Fruit fly (Drosophila melanogaster) whole organism, embryonic: ENCODE measurements around the gene CG7889.

Experiments
- Aef1 ChIP-seq: fragments of 200-800 bp; sonication (Bioruptor generic); IDR thresholded peaks from 3 replicates; pipeline ENCODE4 v1.3.6; 2022; ENCODE audit warnings: missing biosample characterization, missing genetic modification characterization
- BEAF-32 ChIP-seq: fragments of 200-800 bp; sonication (Bioruptor generic); optimal IDR thresholded peaks from 3 replicates; lab custom pipeline; 2017; ENCODE audit warnings: missing biosample characterization, missing genetic modification characterization, mild to moderate bottlenecking, moderate library complexity, missing genetic modification reagents
- BtbVII ChIP-seq: fragments of 200-800 bp; sonication (Bioruptor generic); optimal IDR thresholded peaks from 3 replicates; lab custom pipeline; 2017; ENCODE audit warnings: missing biosample characterization, mild to moderate bottlenecking, missing genetic modification characterization
- CG10366 ChIP-seq: fragments of 200-800 bp; sonication (Bioruptor generic); IDR thresholded peaks from 2 replicates; pipeline ENCODE4 v1.3.6; 2022; ENCODE audit warnings: missing biosample characterization, missing genetic modification characterization
- CG11456 ChIP-seq: fragments of 200-800 bp; sonication (Bioruptor generic); IDR thresholded peaks from 3 replicates; pipeline ENCODE4 v1.3.6; 2022; ENCODE audit warnings: missing biosample characterization, missing genetic modification characterization
- CG11504 ChIP-seq: fragments of 200-800 bp; sonication (Bioruptor generic); optimal IDR thresholded peaks from 3 replicates; lab custom pipeline; 2019; ENCODE audit warnings: missing biosample characterization, mild to moderate bottlenecking, missing genetic modification characterization, moderate library complexity
- CG14014 ChIP-seq: fragments of 200-800 bp; sonication (Bioruptor generic); IDR thresholded peaks from 2 replicates; pipeline ENCODE4 v1.3.6; 2022; ENCODE audit warnings: missing biosample characterization, missing genetic modification characterization
- CG15514 ChIP-seq: fragments of 200-800 bp; sonication (Bioruptor generic); optimal IDR thresholded peaks from 3 replicates; lab custom pipeline; 2017; ENCODE audit warnings: missing biosample characterization, missing genetic modification characterization, mild to moderate bottlenecking, moderate library complexity, missing genetic modification reagents
- CG17186 ChIP-seq: fragments of 200-800 bp; sonication (Bioruptor generic); optimal IDR thresholded peaks from 3 replicates; lab custom pipeline; 2017; ENCODE audit warnings: missing biosample characterization, missing genetic modification reagents, missing genetic modification characterization
- CG18476 ChIP-seq: fragments of 200-800 bp; sonication (Bioruptor generic); optimal IDR thresholded peaks from 2 replicates; lab custom pipeline; 2016; ENCODE audit warnings: missing biosample characterization, mild to moderate bottlenecking, missing genetic modification characterization
- CG18599 ChIP-seq: fragments of 200-800 bp; sonication (Bioruptor generic); optimal IDR thresholded peaks from 3 replicates; lab custom pipeline; 2017; ENCODE audit warnings: missing biosample characterization, missing genetic modification characterization, mild to moderate bottlenecking, moderate library complexity, missing genetic modification reagents
- CG2199 ChIP-seq: fragments of 200-800 bp; sonication (Bioruptor generic); IDR thresholded peaks from 3 replicates; pipeline ENCODE4 v1.3.6; 2022; ENCODE audit warnings: missing biosample characterization, missing genetic modification characterization
- CG2202 ChIP-seq: fragments of 200-800 bp; sonication (Bioruptor generic); optimal IDR thresholded peaks from 2 replicates; lab custom pipeline; 2018; ENCODE audit warnings: missing biosample characterization, mild to moderate bottlenecking, missing genetic modification characterization
- CG31388 ChIP-seq: fragments of 200-800 bp; sonication (Bioruptor generic); optimal IDR thresholded peaks from 2 replicates; lab custom pipeline; 2016; ENCODE audit warnings: missing biosample characterization, missing genetic modification characterization
- CG34224 ChIP-seq: fragments of 200-800 bp; sonication (Bioruptor generic); IDR thresholded peaks from 3 replicates; pipeline ENCODE4 v1.3.6; 2022; ENCODE audit warnings: missing biosample characterization, missing genetic modification characterization; ENCODE audit not compliant: partially characterized antibody
- CG34376 ChIP-seq: fragments of 200-800 bp; sonication (Bioruptor generic); optimal IDR thresholded peaks from 2 replicates; lab custom pipeline; 2018; ENCODE audit warnings: missing biosample characterization, mild to moderate bottlenecking, missing genetic modification characterization
- CG3726 ChIP-seq: fragments of 200-800 bp; sonication (Bioruptor generic); IDR thresholded peaks from 3 replicates; pipeline ENCODE4, ENCODE4 v1.3.6; 2022; ENCODE audit warnings: missing biosample characterization, missing genetic modification characterization
- CG3838 ChIP-seq: fragments of 200-800 bp; sonication (Bioruptor generic); optimal IDR thresholded peaks from 3 replicates; lab custom pipeline; 2016; ENCODE audit warnings: missing biosample characterization, missing genetic modification characterization
- CG4328 ChIP-seq: fragments of 200-800 bp; sonication (Bioruptor generic); optimal IDR thresholded peaks from 3 replicates; lab custom pipeline; 2017; ENCODE audit warnings: missing biosample characterization, missing genetic modification reagents, missing genetic modification characterization
- CG4404 ChIP-seq: fragments of 200-800 bp; sonication (Bioruptor generic); IDR thresholded peaks from 2 replicates; pipeline ENCODE4 v1.3.6; 2022; ENCODE audit warnings: missing biosample characterization, missing genetic modification characterization
- CG6654 ChIP-seq: fragments of 200-800 bp; sonication (Bioruptor generic); optimal IDR thresholded peaks from 2 replicates; lab custom pipeline; 2017; ENCODE audit warnings: missing biosample characterization, mild to moderate bottlenecking, missing genetic modification characterization
- CG8281 ChIP-seq: fragments of 200-800 bp; sonication (Bioruptor generic); optimal IDR thresholded peaks from 2 replicates; lab custom pipeline; 2018; ENCODE audit warnings: missing biosample characterization, mild to moderate bottlenecking, missing genetic modification characterization, moderate library complexity
- Dfd ChIP-seq, 2 experiments: fragments of >200 bp; optimal IDR thresholded peaks; 2 replicates each; lab custom pipeline; 2017; ENCODE audit warnings: missing biosample characterization in 2 of 2, missing genetic modification characterization in 2 of 2
- GATAe ChIP-seq: fragments of 200-800 bp; sonication (Bioruptor generic); conservative IDR thresholded peaks from 2 replicates; pipeline ENCODE4 v1.3.6; 2022; ENCODE audit warnings: missing biosample characterization, missing genetic modification characterization
- HLHmδ ChIP-seq: fragments of 200-800 bp; sonication (Bioruptor generic); optimal IDR thresholded peaks from 2 replicates; lab custom pipeline; 2018; ENCODE audit warnings: missing biosample characterization, mild to moderate bottlenecking, missing genetic modification characterization, moderate library complexity
- Hey ChIP-seq: fragments of 200-800 bp; sonication (Bioruptor generic); optimal IDR thresholded peaks from 3 replicates; lab custom pipeline; 2018; ENCODE audit warnings: missing biosample characterization, mild to moderate bottlenecking, missing genetic modification characterization
- HmgZ ChIP-seq: fragments of 200-800 bp; sonication (Bioruptor generic); optimal IDR thresholded peaks from 2 replicates; lab custom pipeline; 2018; ENCODE audit warnings: missing biosample characterization, mild to moderate bottlenecking, missing genetic modification characterization
- MESR4 ChIP-seq: fragments of 200-800 bp; sonication (Bioruptor generic); optimal IDR thresholded peaks from 2 replicates; lab custom pipeline; 2018; ENCODE audit warnings: missing biosample characterization, mild to moderate bottlenecking, missing genetic modification characterization, moderate library complexity
- Pdp1 ChIP-seq, 2 experiments: fragments of 200-800 bp; sonication (Bioruptor generic); optimal IDR thresholded peaks; 3 replicates each; lab custom pipeline; 2016; ENCODE audit warnings: missing biosample characterization in 2 of 2, missing genetic modification characterization in 2 of 2, mild to moderate bottlenecking in 1 of 2, moderate library complexity in 1 of 2
- chinmo ChIP-seq: fragments of 200-800 bp; sonication (Bioruptor generic); IDR thresholded peaks from 4 replicates; pipeline ENCODE4 v1.3.6; 2022; ENCODE audit warnings: missing biosample characterization, missing genetic modification characterization; ENCODE audit not compliant: partially characterized antibody
- cwo ChIP-seq: fragments of 200-800 bp; sonication (Bioruptor generic); optimal IDR thresholded peaks from 3 replicates; lab custom pipeline; 2017; ENCODE audit warnings: missing biosample characterization, missing genetic modification characterization, mild to moderate bottlenecking, moderate library complexity, missing genetic modification reagents
- exex ChIP-seq: fragments of 200-800 bp; sonication (Bioruptor generic); optimal IDR thresholded peaks from 4 replicates; lab custom pipeline; 2018; ENCODE audit warnings: missing biosample characterization, mild to moderate bottlenecking, missing genetic modification characterization, moderate library complexity
- grn ChIP-seq: fragments of 200-800 bp; sonication (Bioruptor generic); optimal IDR thresholded peaks from 3 replicates; lab custom pipeline; 2017; ENCODE audit warnings: missing biosample characterization, missing genetic modification characterization
- hb ChIP-seq: fragments of 200-800 bp; sonication (Bioruptor generic); IDR thresholded peaks from 3 replicates; pipeline ENCODE4 v1.3.6; 2022; ENCODE audit warnings: missing biosample characterization, missing genetic modification characterization; ENCODE audit not compliant: partially characterized antibody
- lilli ChIP-seq: fragments of 200-800 bp; sonication (Bioruptor generic); optimal IDR thresholded peaks from 3 replicates; lab custom pipeline; 2016; ENCODE audit warnings: missing biosample characterization, missing genetic modification characterization
- mirr ChIP-seq: fragments of 200-800 bp; sonication (Bioruptor generic); optimal IDR thresholded peaks from 3 replicates; lab custom pipeline; 2018; ENCODE audit warnings: missing biosample characterization, mild to moderate bottlenecking, missing genetic modification characterization
- repo ChIP-seq: fragments of 200-800 bp; sonication (Bioruptor generic); optimal IDR thresholded peaks from 2 replicates; lab custom pipeline; 2016; ENCODE audit warnings: missing biosample characterization, missing genetic modification characterization
- rib ChIP-seq: fragments of 200-800 bp; sonication (Bioruptor generic); IDR thresholded peaks from 2 replicates; pipeline ENCODE4 v1.3.6; 2022; ENCODE audit warnings: missing biosample characterization, missing genetic modification characterization
- sd ChIP-seq: fragments of 200-800 bp; sonication (Bioruptor generic); optimal IDR thresholded peaks from 3 replicates; lab custom pipeline; 2018; ENCODE audit warnings: missing biosample characterization, mild to moderate bottlenecking, missing genetic modification characterization, moderate library complexity
- seq ChIP-seq: fragments of 200-800 bp; sonication (Bioruptor generic); IDR thresholded peaks from 2 replicates; pipeline ENCODE4 v1.3.6; 2022; ENCODE audit warnings: missing biosample characterization, missing genetic modification characterization
- sim ChIP-seq: fragments of 200-800 bp; sonication (Bioruptor generic); IDR thresholded peaks from 2 replicates; pipeline ENCODE4 v1.3.6; 2022; ENCODE audit warnings: missing biosample characterization, missing genetic modification characterization
- sug ChIP-seq: fragments of 200-800 bp; optimal IDR thresholded peaks from 2 replicates; lab custom pipeline; 2019; ENCODE audit warnings: missing biosample characterization, mild to moderate bottlenecking, missing genetic modification characterization, moderate library complexity
- tio ChIP-seq: fragments of 200-800 bp; sonication (Bioruptor generic); optimal IDR thresholded peaks from 2 replicates; lab custom pipeline; 2017; ENCODE audit warnings: missing biosample characterization, missing genetic modification characterization, inconsistent platforms
- vfl ChIP-seq: fragments of 200-800 bp; sonication (Bioruptor generic); optimal IDR thresholded peaks from 2 replicates; lab custom pipeline; 2016; ENCODE audit warnings: missing biosample characterization, missing genetic modification characterization
- wdn ChIP-seq: fragments of 200-800 bp; sonication (Bioruptor generic); IDR thresholded peaks from 2 replicates; pipeline ENCODE4 v1.3.6; 2022; ENCODE audit warnings: missing biosample characterization, missing genetic modification characterization
- zen ChIP-seq: fragments of 200-800 bp; sonication (Bioruptor generic); optimal IDR thresholded peaks from 3 replicates; lab custom pipeline; 2018; ENCODE audit warnings: missing biosample characterization, mild to moderate bottlenecking, missing genetic modification characterization, moderate library complexity

CG7889 gene

DNA sequence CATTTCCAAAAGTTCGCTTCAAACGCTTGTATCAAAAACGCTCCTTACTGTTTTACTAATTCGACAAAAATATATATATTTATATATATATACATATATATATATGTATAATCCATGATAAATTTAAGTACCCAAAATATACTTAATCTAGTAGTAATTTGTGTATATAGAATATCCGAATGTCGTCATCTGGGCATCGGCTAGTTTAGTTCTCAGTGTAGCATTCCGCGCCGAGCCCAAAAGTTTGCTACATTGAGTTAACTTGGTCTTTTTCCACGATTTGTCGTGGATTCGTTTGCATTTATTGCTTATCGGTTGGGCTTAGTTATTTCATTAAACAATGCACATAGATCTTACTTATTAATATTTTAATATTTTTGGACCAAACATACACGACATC, 37.8 kb downstream of the CG7889 start (continued):
- TF ChIP-seq CG31388 (GFP tag; lab: Kevin White, UChicago) = no peak
- TF ChIP-seq CG11504 (tag; lab: Kevin White, UChicago) = no peak
- TF ChIP-seq CG2202 (tag; lab: Kevin White, UChicago) = no peak
- peak; percentile 52 for TF ChIP-seq BtbVII (GFP tag; lab: Kevin White, UChicago)
- no peak for TF ChIP-seq HLHmδ

DNA sequence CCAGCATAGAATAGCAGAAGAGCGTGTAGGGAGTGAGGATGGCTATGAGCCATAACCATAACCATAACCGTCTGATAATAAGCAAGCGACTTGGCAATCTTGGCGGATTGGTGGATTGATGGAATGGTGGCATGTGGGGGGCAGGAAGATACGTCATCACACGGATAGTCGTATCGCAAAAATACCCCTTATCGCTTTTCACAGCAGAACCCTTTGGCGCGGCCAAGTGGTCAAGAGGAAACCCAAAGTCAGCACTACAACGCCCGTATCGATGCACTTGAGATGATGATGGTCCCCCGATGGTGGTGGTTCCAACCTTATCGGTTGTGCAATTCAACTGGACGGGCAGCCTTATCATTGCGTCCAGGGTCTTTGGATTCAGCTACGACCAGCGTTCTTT, 42.0 kb downstream of the CG7889 start:
- TF ChIP-seq CG8281 (tag; lab: Kevin White, UChicago) (peak; percentile 97), CG14014 (GFP tag; lab: Robert Waterston, UW) (no peak), Aef1 (no peak), MESR4 (GFP tag; lab: Kevin White, UChicago) (no peak), mirr (GFP tag; lab: Kevin White, UChicago) (peak; percentile 47), sd (tag; lab: Kevin White, UChicago) (peak; percentile 20), CG15514 (GFP tag; lab: Kevin White, UChicago) (no peak), CG3838 (no peak), Dfd (GFP tag; optimal IDR thresholded peaks at IDR 0.05; lab: Kevin White, UChicago) (no peak), chinmo (GFP tag; lab: Robert Waterston, UW) (peak; percentile 70; the same call in 1 of the 4 replicates), vfl (GFP tag; lab: Kevin White, UChicago) (no peak), HmgZ (tag; lab: Kevin White, UChicago) (peak; percentile 22), zen (tag; lab: Kevin White, UChicago) (no peak), CG18476 (no peak), CG10366 (no peak), CG34224 (GFP tag; lab: Robert Waterston, UW) (no peak), BEAF-32 (GFP tag; lab: Kevin White, UChicago) (no peak), hb (GFP tag; lab: Robert Waterston, UW) (no peak), lilli (GFP tag; lab: Kevin White, UChicago) (no peak), GATAe (0 out of 2 replicates have a peak, but pooled peaks have one; percentile 40), CG17186 (no peak), HLHmδ (no peak), CG4328 (GFP tag; lab: Kevin White, UChicago) (no peak), CG11456 (GFP tag; lab: Robert Waterston, UW) (no peak), Pdp1 (GFP tag; optimal IDR thresholded peaks at IDR 0.05; lab: Kevin White, UChicago) (peak in 1 of 2 experiments; percentile 10), CG18599 (GFP tag; lab: Kevin White, UChicago) (peak; percentile 3), tio (GFP tag; lab: Kevin White, UChicago) (no peak), CG34376 (peak; percentile 48), seq (no peak), CG2199 (GFP tag; lab: Robert Waterston, UW) (no peak), Hey (tag; lab: Kevin White, UChicago) (peak; percentile 73), exex (tag; lab: Kevin White, UChicago) (peak; percentile 77), rib (GFP tag; lab: Robert Waterston, UW) (0 out of 2 replicates have a peak, but pooled peaks have one; percentile 45), sug (tag; lab: Kevin White, UChicago) (peak; percentile 93), BtbVII (GFP tag; lab: Kevin White, UChicago) (peak; percentile 26), grn (GFP tag; lab: Kevin White, UChicago) (peak; percentile 77), CG3726 (no peak), sim (GFP tag; lab: Robert Waterston, UW) (no peak), repo (GFP tag; lab: Kevin White, UChicago) (no peak), wdn (GFP tag; lab: Robert Waterston, UW) (no peak), CG6654 (GFP tag; lab: Kevin White, UChicago) (no peak), cwo (GFP tag; lab: Kevin White, UChicago) (peak; percentile 40), CG4404 (GFP tag; lab: Robert Waterston, UW) (no peak)
- TF ChIP-seq, all 482 proteins: peak for 16
